Worm (Caenorhabditis elegans) whole organism, young adult: ENCODE data around the gene cyy-1.

Source experiments
- B0035.1 ChIP-seq: sonication (generic microtip); optimal IDR thresholded peaks from 2 replicates; lab custom pipeline; 2016; ENCODE audit warnings: missing genetic modification characterization, mild to moderate bottlenecking, missing compliant biosample characterization, missing genotype, missing genetic modification reagents
- B0336.3 ChIP-seq: fragments of 200-800 bp; sonication (Bioruptor generic); IDR thresholded peaks from 2 replicates; pipeline ENCODE4 v1.3.6; 2022; ENCODE audit warnings: missing genetic modification characterization, missing compliant biosample characterization
- F10E7.11 ChIP-seq: sonication (generic microtip); optimal IDR thresholded peaks from 2 replicates; lab custom pipeline; 2017; ENCODE audit warnings: mild to moderate bottlenecking, missing genetic modification characterization, moderate library complexity, missing compliant biosample characterization
- F57A8.1 ChIP-seq: fragments of 200-800 bp; sonication (Bioruptor generic); optimal IDR thresholded peaks from 2 replicates; lab custom pipeline; 2018; ENCODE audit warnings: mild to moderate bottlenecking, missing genetic modification characterization, moderate library complexity, missing compliant biosample characterization
- F57C9.4 ChIP-seq: sonication (generic microtip); optimal IDR thresholded peaks from 2 replicates; lab custom pipeline; 2017; ENCODE audit warnings: mild to moderate bottlenecking, missing genetic modification characterization, missing compliant biosample characterization
- K11D2.4 ChIP-seq: fragments of 200-800 bp; sonication (Bioruptor generic); IDR thresholded peaks from 2 replicates; pipeline ENCODE4 v1.3.6; 2022; ENCODE audit warnings: missing genetic modification reagents, missing genetic modification characterization, missing compliant biosample characterization
- T07F8.4 ChIP-seq: sonication (generic microtip); optimal IDR thresholded peaks from 2 replicates; lab custom pipeline; 2016; ENCODE audit warnings: mild to moderate bottlenecking, missing genetic modification characterization, moderate library complexity, missing compliant biosample characterization
- T26A5.8 ChIP-seq: sonication (generic microtip); optimal IDR thresholded peaks from 2 replicates; lab custom pipeline; 2016; ENCODE audit warnings: missing genetic modification characterization, missing compliant biosample characterization
- Y53F4B.3 ChIP-seq: fragments of 200-800 bp; sonication (Bioruptor generic); IDR thresholded peaks from 2 replicates; pipeline ENCODE4 v1.3.6; 2022; ENCODE audit warnings: missing genetic modification reagents, missing genetic modification characterization, missing compliant biosample characterization
- Y56A3A.18 ChIP-seq: fragments of 200-800 bp; sonication (Bioruptor generic); IDR thresholded peaks from 2 replicates; pipeline ENCODE4 v1.3.6; 2022; ENCODE audit warnings: missing genetic modification reagents, missing genetic modification characterization, missing compliant biosample characterization
- Y95B8A.8 ChIP-seq: fragments of 200-800 bp; sonication (Bioruptor generic); IDR thresholded peaks from 2 replicates; pipeline ENCODE4 v1.3.6; 2022; ENCODE audit warnings: missing genetic modification reagents, missing genetic modification characterization, missing compliant biosample characterization
- atf-7 ChIP-seq: sonication (generic microtip); optimal IDR thresholded peaks from 2 replicates; lab custom pipeline; 2017; ENCODE audit warnings: mild to moderate bottlenecking, missing genetic modification characterization, missing compliant biosample characterization
- attf-6 ChIP-seq: fragments of 200-800 bp; sonication (Bioruptor generic); IDR thresholded peaks from 2 replicates; pipeline ENCODE4 v1.3.6; 2022; ENCODE audit warnings: missing genetic modification reagents, missing genetic modification characterization, missing compliant biosample characterization
- cebp-1 ChIP-seq, 2 experiments: fragments of 200-800 bp in 1 of 2; sonication (Bioruptor generic) in 1 of 2; sonication (generic microtip) in 1 of 2; IDR thresholded peaks in 1 of 2; optimal IDR thresholded peaks in 1 of 2; 2 replicates each; pipeline versions ENCODE4 v1.3.6 to Lab custom; 2017 to 2022; ENCODE audit warnings: missing compliant biosample characterization in 2 of 2, missing genetic modification characterization in 2 of 2, mild to moderate bottlenecking in 1 of 2, missing genetic modification reagents in 1 of 2, moderate library complexity in 1 of 2
- cebp-2 ChIP-seq: fragments of 200-800 bp; sonication (Bioruptor generic); IDR thresholded peaks from 2 replicates; pipeline ENCODE4 v1.3.6; 2022; ENCODE audit warnings: missing genetic modification characterization, missing compliant biosample characterization
- ceh-100 ChIP-seq: fragments of 200-800 bp; sonication (Bioruptor generic); IDR thresholded peaks from 2 replicates; pipeline ENCODE4 v1.3.6; 2022; ENCODE audit warnings: missing genetic modification reagents, missing genetic modification characterization, missing compliant biosample characterization
- ceh-40 ChIP-seq: fragments of 200-800 bp; sonication (Bioruptor generic); IDR thresholded peaks from 2 replicates; pipeline ENCODE4 v1.3.6; 2022; ENCODE audit warnings: missing genetic modification characterization, missing compliant biosample characterization
- ceh-91 ChIP-seq: fragments of 200-800 bp; sonication (Bioruptor generic); IDR thresholded peaks from 2 replicates; pipeline ENCODE4 v1.3.6; 2022; ENCODE audit warnings: missing genetic modification reagents, missing genetic modification characterization, missing compliant biosample characterization
- die-1 ChIP-seq: sonication (generic microtip); optimal IDR thresholded peaks from 2 replicates; lab custom pipeline; 2016; ENCODE audit warnings: missing genotype, mild to moderate bottlenecking, missing genetic modification characterization, missing compliant biosample characterization
- efl-1 ChIP-seq: fragments of 150-350 bp; optimal IDR thresholded peaks from 2 replicates; lab custom pipeline; 2014; ENCODE audit warnings: missing biosample characterization, missing genetic modification reagents, missing genetic modification characterization
- egl-18 ChIP-seq: fragments of 200-800 bp; sonication (Bioruptor generic); IDR thresholded peaks from 2 replicates; pipeline ENCODE4 v1.3.6; 2022; ENCODE audit warnings: missing genetic modification reagents, missing genetic modification characterization, missing compliant biosample characterization
- egrh-3 ChIP-seq: fragments of 200-800 bp; sonication (Bioruptor generic); IDR thresholded peaks from 2 replicates; pipeline ENCODE4 v1.3.6; 2022; ENCODE audit warnings: missing genetic modification reagents, missing genetic modification characterization, missing compliant biosample characterization
- ekl-4 ChIP-seq: fragments of 200-800 bp; sonication (Bioruptor generic); IDR thresholded peaks from 2 replicates; pipeline ENCODE4 v1.3.6; 2022; ENCODE audit warnings: missing genetic modification reagents, missing genetic modification characterization, missing compliant biosample characterization
- ets-4 ChIP-seq: fragments of 200-800 bp; sonication (Bioruptor generic); optimal IDR thresholded peaks from 2 replicates; lab custom pipeline; 2018; ENCODE audit warnings: mild to moderate bottlenecking, missing genetic modification characterization, missing compliant biosample characterization
- him-1 ChIP-seq: sonication (generic microtip); optimal IDR thresholded peaks from 2 replicates; lab custom pipeline; 2016; ENCODE audit warnings: missing genotype, missing genetic modification reagents, missing genetic modification characterization, missing compliant biosample characterization
- hlh-12 ChIP-seq: sonication (generic microtip); optimal IDR thresholded peaks from 2 replicates; lab custom pipeline; 2016; ENCODE audit warnings: missing genetic modification characterization, missing compliant biosample characterization
- hrde-1 ChIP-seq: sonication (generic microtip); optimal IDR thresholded peaks from 2 replicates; lab custom pipeline; 2016; ENCODE audit warnings: missing genetic modification characterization, mild to moderate bottlenecking, missing compliant biosample characterization, moderate library complexity, missing genotype, missing genetic modification reagents, borderline replicate concordance
- let-526 ChIP-seq: fragments of 200-800 bp; sonication (Bioruptor generic); IDR thresholded peaks from 2 replicates; pipeline ENCODE4 v1.3.6; 2022; ENCODE audit warnings: missing genetic modification reagents, missing genetic modification characterization, missing compliant biosample characterization
- lin-35 ChIP-seq, 3 experiments: fragments of 150-350 bp in 2 of 3; sonication (generic microtip) in 1 of 3; optimal IDR thresholded peaks; 2 replicates each; lab custom pipeline; 2014 to 2018; ENCODE audit warnings: missing biosample characterization in 3 of 3, missing genetic modification characterization in 3 of 3, missing genetic modification reagents in 3 of 3
- lsl-1 ChIP-seq: fragments of 200-800 bp; sonication (Bioruptor generic); optimal IDR thresholded peaks from 2 replicates; lab custom pipeline; 2018; ENCODE audit warnings: mild to moderate bottlenecking, missing genetic modification characterization, moderate library complexity, missing compliant biosample characterization
- lsy-27 ChIP-seq: sonication (generic microtip); optimal IDR thresholded peaks from 2 replicates; lab custom pipeline; 2017; ENCODE audit warnings: missing genetic modification characterization, mild to moderate bottlenecking, missing compliant biosample characterization, antibody characterized with exemption, missing genotype, borderline replicate concordance; ENCODE audit not compliant: insufficient read depth
- madf-8 ChIP-seq: fragments of 200-800 bp; sonication (Bioruptor generic); conservative IDR thresholded peaks from 2 replicates; pipeline ENCODE4 v1.3.6; 2022; ENCODE audit warnings: missing genetic modification reagents, missing genetic modification characterization, missing compliant biosample characterization
- mel-28 ChIP-seq: sonication (generic microtip); optimal IDR thresholded peaks from 2 replicates; lab custom pipeline; 2016; ENCODE audit warnings: borderline replicate concordance, mild to moderate bottlenecking, missing genetic modification characterization, missing compliant biosample characterization
- mxl-1 ChIP-seq: sonication (generic microtip); optimal IDR thresholded peaks from 2 replicates; lab custom pipeline; 2016; ENCODE audit warnings: missing genetic modification characterization, missing compliant biosample characterization
- nhr-179 ChIP-seq: sonication (generic microtip); optimal IDR thresholded peaks from 2 replicates; lab custom pipeline; 2016; ENCODE audit warnings: mild to moderate bottlenecking, missing genetic modification characterization, missing compliant biosample characterization
- nhr-27 ChIP-seq: fragments of 200-800 bp; sonication (Bioruptor generic); optimal IDR thresholded peaks from 2 replicates; lab custom pipeline; 2018; ENCODE audit warnings: mild to moderate bottlenecking, missing genetic modification characterization, moderate library complexity, missing compliant biosample characterization
- nhr-80 ChIP-seq: sonication (generic microtip); optimal IDR thresholded peaks from 2 replicates; lab custom pipeline; 2016; ENCODE audit warnings: missing genetic modification characterization, missing compliant biosample characterization
- pha-4 ChIP-seq: fragments of 150-350 bp; sonication (generic microtip); optimal IDR thresholded peaks from 2 replicates; lab custom pipeline; 2014; ENCODE audit warnings: missing biosample characterization, missing genetic modification reagents, missing genetic modification characterization
- rcor-1 ChIP-seq: fragments of 200-800 bp; sonication (Bioruptor generic); IDR thresholded peaks from 2 replicates; pipeline ENCODE4 v1.3.6; 2022; ENCODE audit warnings: missing genetic modification reagents, missing genetic modification characterization, missing compliant biosample characterization
- repo-1 ChIP-seq: sonication (generic microtip); optimal IDR thresholded peaks from 2 replicates; lab custom pipeline; 2017; ENCODE audit warnings: mild to moderate bottlenecking, missing genetic modification characterization, missing compliant biosample characterization
- rpc-1 ChIP-seq, 2 experiments: fragments of 150-350 bp in 1 of 2; sonication (generic microtip) in 1 of 2; optimal IDR thresholded peaks; 2 replicates each; lab custom pipeline; 2014 to 2018; ENCODE audit warnings: missing biosample characterization in 1 of 2, missing genetic modification characterization in 1 of 2, missing genetic modification reagents in 1 of 2, missing genotype in 1 of 2
- sdz-38 ChIP-seq: sonication (generic microtip); optimal IDR thresholded peaks from 2 replicates; lab custom pipeline; 2016; ENCODE audit warnings: missing genotype, missing genetic modification characterization, missing compliant biosample characterization
- snpc-1.3 ChIP-seq: sonication (generic microtip); optimal IDR thresholded peaks from 2 replicates; lab custom pipeline; 2017; ENCODE audit warnings: missing genetic modification characterization, mild to moderate bottlenecking, missing compliant biosample characterization, antibody characterized with exemption, moderate library complexity, missing genotype, missing genetic modification reagents; ENCODE audit not compliant: insufficient read depth
- tlf-1 ChIP-seq: fragments of 200-800 bp; sonication (Bioruptor generic); optimal IDR thresholded peaks from 2 replicates; lab custom pipeline; 2018; ENCODE audit warnings: mild to moderate bottlenecking, missing genetic modification characterization, missing compliant biosample characterization
- unc-130 ChIP-seq: sonication (generic microtip); optimal IDR thresholded peaks from 2 replicates; lab custom pipeline; 2016; ENCODE audit warnings: missing genetic modification reagents, missing genetic modification characterization, missing compliant biosample characterization
- xnd-1 ChIP-seq: sonication (generic microtip); optimal IDR thresholded peaks from 2 replicates; lab custom pipeline; 2016; ENCODE audit warnings: missing genotype, missing genetic modification reagents, missing genetic modification characterization, missing compliant biosample characterization
- ztf-18 ChIP-seq: sonication (generic microtip); optimal IDR thresholded peaks from 2 replicates; lab custom pipeline; 2016; ENCODE audit warnings: missing genotype, mild to moderate bottlenecking, missing genetic modification characterization, missing compliant biosample characterization
- ztf-3 ChIP-seq: fragments of 200-800 bp; sonication (Bioruptor generic); optimal IDR thresholded peaks from 2 replicates; lab custom pipeline; 2018; ENCODE audit warnings: mild to moderate bottlenecking, missing genetic modification characterization, missing compliant biosample characterization

Gene cyy-1

ce11 chrIII:8358213-8358672 is 47.4 kb upstream of the cyy-1 start, which contains the start of the genes R05D3.8 and rfp-1 (continued):
- no peak for TF ChIP-seq rpc-1 (optimal IDR thresholded peaks at IDR 0.05; lab: Kevin White, UChicago)
- no peak for TF ChIP-seq rpc-1 (tag; optimal IDR thresholded peaks at IDR 0.05; lab: Kevin White, UChicago)
- TF ChIP-seq F57C9.4 = no peak
- no peak for TF ChIP-seq nhr-179 (tag; lab: Kevin White, UChicago)
- peak; percentile 56 for TF ChIP-seq xnd-1 (tag; lab: Kevin White, UChicago)
- no peak for TF ChIP-seq unc-130 (GFP tag; lab: Kevin White, UChicago)
- no peak for TF ChIP-seq repo-1 (tag; lab: Kevin White, UChicago)
- TF ChIP-seq hlh-12 (tag; lab: Kevin White, UChicago) = no peak
- TF ChIP-seq ztf-3 (GFP tag; lab: Kevin White, UChicago) = no peak
- no peak for TF ChIP-seq ets-4 (GFP tag; lab: Kevin White, UChicago)
- no peak for TF ChIP-seq T07F8.4 (tag; lab: Kevin White, UChicago)
- peak; percentile 72 for TF ChIP-seq ceh-91
- peak; percentile 52 for TF ChIP-seq madf-8 (GFP tag; lab: Robert Waterston, UW)
- TF ChIP-seq sdz-38 (tag; lab: Kevin White, UChicago) = no peak
- TF ChIP-seq nhr-27 (tag; lab: Kevin White, UChicago) = no peak
- TF ChIP-seq attf-6 (GFP tag; lab: Robert Waterston, UW) = no peak
- TF ChIP-seq ekl-4 = peak; percentile 49; the same call in 1 of the 2 replicates
- no peak for TF ChIP-seq him-1
- no peak for TF ChIP-seq Y95B8A.8 (GFP tag; lab: Robert Waterston, UW)
- no peak for TF ChIP-seq ceh-100
- TF ChIP-seq lsl-1 (GFP tag; lab: Kevin White, UChicago) = peak; percentile 94
- peak; percentile 31 for TF ChIP-seq nhr-80 (tag; lab: Kevin White, UChicago)
- TF ChIP-seq atf-7 (tag; lab: Kevin White, UChicago) = no peak
- no peak for TF ChIP-seq T26A5.8 (tag; lab: Kevin White, UChicago)
- peak; percentile 58 for TF ChIP-seq snpc-1.3 (tag; lab: Kevin White, UChicago)
- no peak for TF ChIP-seq F10E7.11 (tag; lab: Kevin White, UChicago)
- TF ChIP-seq cebp-2 = no peak
- TF ChIP-seq egrh-3 (GFP tag; lab: Robert Waterston, UW) = no peak
- TF ChIP-seq cebp-1 (GFP tag; IDR thresholded peaks at IDR 0.05; lab: Robert Waterston, UW) = no peak
- TF ChIP-seq cebp-1 (tag; optimal IDR thresholded peaks at IDR 0.05; lab: Kevin White, UChicago) = peak; percentile 67
- no peak for TF ChIP-seq Y56A3A.18 (GFP tag; lab: Robert Waterston, UW)
- TF ChIP-seq K11D2.4 = no peak
- TF ChIP-seq B0336.3 = 0 out of 2 replicates have a peak, but pooled peaks have one; percentile 32
- no peak for TF ChIP-seq ztf-18 (tag; lab: Kevin White, UChicago)
- no peak for TF ChIP-seq F57A8.1 (GFP tag; lab: Kevin White, UChicago)
- TF ChIP-seq rcor-1 (GFP tag; lab: Robert Waterston, UW) = peak; percentile 55
- TF ChIP-seq hrde-1 = no peak
- no peak for TF ChIP-seq egl-18
- TF ChIP-seq mel-28 (tag; lab: Kevin White, UChicago) = no peak
- peak; percentile 64 for TF ChIP-seq efl-1 (GFP tag; lab: Kevin White, UChicago)
- no peak for TF ChIP-seq Y53F4B.3 (GFP tag; lab: Robert Waterston, UW)
- TF ChIP-seq let-526 (GFP tag; lab: Robert Waterston, UW) = no peak
- TF ChIP-seq mxl-1 (tag; lab: Kevin White, UChicago) = no peak
- TF ChIP-seq lin-35 (GFP tag; optimal IDR thresholded peaks at IDR 0.05; lab: Kevin White, UChicago) = peak in 1 of 3 experiments; percentile 73
- no peak for TF ChIP-seq die-1 (tag; lab: Kevin White, UChicago)
- TF ChIP-seq B0035.1 (tag; lab: Kevin White, UChicago) = no peak
- peak; percentile 12 for TF ChIP-seq tlf-1 (GFP tag; lab: Kevin White, UChicago)
- no peak for TF ChIP-seq ceh-40 (GFP tag; lab: Robert Waterston, UW)
- no peak for TF ChIP-seq lsy-27
- TF ChIP-seq pha-4 = no peak
